Worm (Caenorhabditis elegans): ENCODE results near the gene F08G2.7.

F08G2.7 gene

DNA sequence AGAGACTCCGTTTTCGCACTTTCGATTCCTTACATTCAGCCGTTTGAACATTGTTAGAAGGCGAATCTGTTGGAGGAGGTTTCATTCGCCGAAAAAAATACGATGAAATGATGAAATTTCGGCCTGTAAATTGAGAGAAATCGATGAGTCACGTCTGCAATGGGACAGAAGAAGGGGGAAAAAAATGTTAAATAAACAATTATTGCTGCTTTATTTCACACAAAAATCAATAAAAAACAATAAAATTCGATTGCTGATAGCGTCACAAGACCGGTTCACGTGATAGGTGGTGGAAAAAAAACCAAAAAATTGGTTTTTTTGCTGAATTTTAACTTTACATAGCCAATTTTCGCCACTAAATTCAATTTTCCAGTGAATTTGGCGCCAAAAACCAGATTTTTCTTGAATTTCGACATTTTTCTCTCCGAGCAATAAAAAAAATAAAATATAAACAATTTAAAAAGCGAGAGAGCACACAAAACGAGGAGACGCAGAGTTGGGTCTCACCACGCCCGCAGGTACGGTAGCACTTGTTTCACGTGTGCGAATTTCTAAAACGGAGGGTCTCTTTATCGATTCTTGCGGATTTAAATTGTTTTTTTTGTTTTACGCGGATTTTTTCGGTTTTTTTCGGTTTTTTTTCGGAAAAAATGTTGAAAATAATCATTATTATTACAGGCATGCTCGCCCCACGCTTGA, 31.4 kb upstream of the F08G2.7 start, which contains the start of the genes cup-14 and ndub-8:
cup-14 (minus strand) TSS at position 51 of the 699 bp plus-strand sequence.
ndub-8 (plus strand) TSS at position 679 of the 699 bp plus-strand sequence.
- TF ChIP-seq hnd-1 (tag; optimal IDR thresholded peaks at IDR 0.05) (no peak), tbx-11 (GFP tag; IDR thresholded peaks at IDR 0.05) (no peak), F13C5.2 (tag; optimal IDR thresholded peaks at IDR 0.05) (peak; percentile 58)

DNA sequence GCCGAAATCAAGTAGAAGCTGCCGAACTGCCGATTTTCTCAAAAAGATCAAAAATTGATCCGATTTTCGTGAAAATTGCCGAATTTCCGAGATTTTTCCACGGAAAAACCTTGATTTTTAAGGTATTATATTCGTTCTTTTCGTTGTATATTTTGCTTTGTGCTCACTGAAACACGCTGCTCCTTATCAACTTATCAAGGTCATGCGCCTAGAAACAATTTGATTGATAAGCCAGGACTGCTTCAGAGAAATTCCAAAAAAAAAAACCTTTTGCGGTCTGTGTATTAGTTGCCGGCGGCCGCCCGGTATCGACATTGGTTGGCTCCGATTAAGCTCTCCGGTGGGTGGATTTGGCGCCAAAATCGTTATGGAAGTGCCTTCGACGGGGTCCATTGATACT, 21.5 kb upstream of the F08G2.7 start:
- TF ChIP-seq ama-1 (optimal IDR thresholded peaks at IDR 0.05) (no peak), tbx-37 (GFP tag; conservative IDR thresholded peaks at IDR 0.05) (no peak), flt-1 (GFP tag; IDR thresholded peaks at IDR 0.05) (no peak), aly-1 (tag; optimal IDR thresholded peaks at IDR 0.05) (no peak), tra-4 (tag; optimal IDR thresholded peaks at IDR 0.05) (no peak), pes-1 (GFP tag; IDR thresholded peaks at IDR 0.05) (no peak), sea-1 (GFP tag; conservative IDR thresholded peaks at IDR 0.05) (no peak), hmbx-1 (tag; optimal IDR thresholded peaks at IDR 0.05) (no peak), ceh-13 (GFP tag; optimal IDR thresholded peaks at IDR 0.05) (no peak), ets-7 (tag; optimal IDR thresholded peaks at IDR 0.05) (no peak), F13C5.2 (tag; optimal IDR thresholded peaks at IDR 0.05) (no peak), hmg-4 (GFP tag; optimal IDR thresholded peaks at IDR 0.05) (no peak), hnd-1 (tag; optimal IDR thresholded peaks at IDR 0.05) (no peak), ceh-36 (tag; optimal IDR thresholded peaks at IDR 0.05) (no peak), scrt-1 (GFP tag; IDR thresholded peaks at IDR 0.05) (no peak), B0310.2 (tag; optimal IDR thresholded peaks at IDR 0.05) (no peak), tbx-11 (GFP tag; IDR thresholded peaks at IDR 0.05) (no peak)

DNA sequence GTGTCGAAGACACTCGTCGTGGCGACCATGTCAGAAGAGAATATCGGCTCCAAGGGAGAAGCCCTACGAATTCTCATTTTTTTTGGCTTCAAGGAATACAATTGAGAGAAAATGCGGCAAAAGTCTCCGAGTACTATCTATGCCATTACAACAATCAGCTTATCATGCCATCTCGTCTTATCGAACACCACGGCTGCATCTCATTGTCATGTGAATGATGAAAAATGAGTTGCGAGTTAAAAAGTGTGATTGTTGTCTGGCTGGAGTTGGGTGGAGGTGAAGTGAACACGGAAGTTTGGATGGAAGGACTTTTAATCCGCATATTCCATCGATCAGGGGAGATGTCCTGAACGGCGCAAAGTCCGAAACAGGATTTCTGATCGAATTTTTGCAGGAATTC, 19.9 kb upstream of the F08G2.7 start:
- no peak for TF ChIP-seq tbx-37 (GFP tag; conservative IDR thresholded peaks at IDR 0.05)

DNA sequence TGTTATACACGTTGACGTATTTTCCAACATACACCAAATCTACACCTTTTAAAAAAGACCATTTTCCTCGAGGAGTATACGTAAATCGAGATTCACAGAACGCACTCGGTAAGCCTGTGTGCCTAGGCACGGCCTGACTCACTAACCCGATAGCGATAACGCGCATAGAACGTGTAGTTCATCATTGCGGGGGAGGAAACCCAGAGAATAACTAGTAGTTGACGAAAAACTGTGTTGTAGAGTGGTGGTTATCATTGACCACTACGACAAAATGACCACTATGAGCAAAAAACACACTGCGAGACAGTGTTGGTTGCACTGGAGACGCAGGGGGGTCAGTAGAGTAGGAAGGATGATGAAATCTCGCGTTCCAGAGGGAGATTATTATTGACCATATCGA, 18.9 kb upstream of the F08G2.7 start:
- TF ChIP-seq sea-1 (GFP tag; conservative IDR thresholded peaks at IDR 0.05) = 0 out of 2 replicates have a peak, but pooled peaks have one; percentile 7
- no peak for TF ChIP-seq hnd-1 (tag; optimal IDR thresholded peaks at IDR 0.05)

ce11 chrII:13858352-13858751, 17.4 kb upstream of the F08G2.7 start:
- TF ChIP-seq tbx-37 (GFP tag; conservative IDR thresholded peaks at IDR 0.05) = no peak
- TF ChIP-seq ceh-36 (tag; optimal IDR thresholded peaks at IDR 0.05) = no peak
- no peak for TF ChIP-seq flt-1 (GFP tag; IDR thresholded peaks at IDR 0.05)
- no peak for TF ChIP-seq ets-7 (tag; optimal IDR thresholded peaks at IDR 0.05)
- no peak for TF ChIP-seq tbx-11 (GFP tag; IDR thresholded peaks at IDR 0.05)
- TF ChIP-seq hmg-4 (GFP tag; optimal IDR thresholded peaks at IDR 0.05) = no peak
- no peak for TF ChIP-seq ama-1 (optimal IDR thresholded peaks at IDR 0.05)
- no peak for TF ChIP-seq scrt-1 (GFP tag; IDR thresholded peaks at IDR 0.05)
- TF ChIP-seq aly-1 (tag; optimal IDR thresholded peaks at IDR 0.05) = no peak
- TF ChIP-seq sea-1 (GFP tag; conservative IDR thresholded peaks at IDR 0.05) = no peak
- TF ChIP-seq hnd-1 (tag; optimal IDR thresholded peaks at IDR 0.05) = no peak
- TF ChIP-seq pes-1 (GFP tag; IDR thresholded peaks at IDR 0.05) = no peak
- no peak for TF ChIP-seq B0310.2 (tag; optimal IDR thresholded peaks at IDR 0.05)
- TF ChIP-seq hmbx-1 (tag; optimal IDR thresholded peaks at IDR 0.05) = no peak
- TF ChIP-seq ceh-13 (GFP tag; optimal IDR thresholded peaks at IDR 0.05) = no peak
- TF ChIP-seq tra-4 (tag; optimal IDR thresholded peaks at IDR 0.05) = no peak
- TF ChIP-seq F13C5.2 (tag; optimal IDR thresholded peaks at IDR 0.05) = no peak

DNA sequence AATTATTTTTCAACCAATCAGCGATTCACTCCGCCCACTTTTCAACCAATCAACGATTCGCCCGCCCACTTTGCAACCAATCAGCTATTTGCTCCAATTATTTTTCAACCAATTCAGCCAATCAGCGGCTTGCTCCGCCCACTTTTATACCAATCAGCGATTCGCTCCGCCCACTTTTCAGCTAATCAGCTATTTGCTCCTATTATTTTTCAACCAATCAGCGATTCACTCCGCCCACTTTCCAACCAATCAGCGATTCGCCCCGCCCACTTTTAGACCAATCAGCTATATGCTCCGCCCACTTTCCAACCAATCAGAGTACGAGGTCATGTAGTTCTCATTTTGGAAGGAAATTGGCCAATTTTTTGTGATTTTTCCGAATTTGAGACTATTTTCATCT, 14.4 kb upstream of the F08G2.7 start:
- TF ChIP-seq pes-1 (GFP tag; IDR thresholded peaks at IDR 0.05) = no peak
- TF ChIP-seq aly-1 (tag; optimal IDR thresholded peaks at IDR 0.05) = no peak
- TF ChIP-seq ama-1 (optimal IDR thresholded peaks at IDR 0.05) = no peak
- TF ChIP-seq tbx-11 (GFP tag; IDR thresholded peaks at IDR 0.05) = no peak
- no peak for TF ChIP-seq hmbx-1 (tag; optimal IDR thresholded peaks at IDR 0.05)
- no peak for TF ChIP-seq F13C5.2 (tag; optimal IDR thresholded peaks at IDR 0.05)
- no peak for TF ChIP-seq scrt-1 (GFP tag; IDR thresholded peaks at IDR 0.05)
- TF ChIP-seq ceh-13 (GFP tag; optimal IDR thresholded peaks at IDR 0.05) = no peak
- TF ChIP-seq ets-7 (tag; optimal IDR thresholded peaks at IDR 0.05) = no peak
- TF ChIP-seq sea-1 (GFP tag; conservative IDR thresholded peaks at IDR 0.05) = no peak
- TF ChIP-seq tbx-37 (GFP tag; conservative IDR thresholded peaks at IDR 0.05) = no peak
- no peak for TF ChIP-seq ceh-36 (tag; optimal IDR thresholded peaks at IDR 0.05)
- TF ChIP-seq hnd-1 (tag; optimal IDR thresholded peaks at IDR 0.05) = no peak
- no peak for TF ChIP-seq tra-4 (tag; optimal IDR thresholded peaks at IDR 0.05)
- no peak for TF ChIP-seq hmg-4 (GFP tag; optimal IDR thresholded peaks at IDR 0.05)
- TF ChIP-seq B0310.2 (tag; optimal IDR thresholded peaks at IDR 0.05) = no peak
- TF ChIP-seq flt-1 (GFP tag; IDR thresholded peaks at IDR 0.05) = no peak

ce11 chrII:13852004-13852403, 11.0 kb upstream of the F08G2.7 start, which contains the start of gene F08G2.8:
Gene F08G2.8 (plus strand): TSS chrII:13852304.
- TF ChIP-seq F13C5.2 (tag; optimal IDR thresholded peaks at IDR 0.05) (no peak), B0310.2 (tag; optimal IDR thresholded peaks at IDR 0.05) (no peak), ets-7 (tag; optimal IDR thresholded peaks at IDR 0.05) (no peak), tbx-37 (GFP tag; conservative IDR thresholded peaks at IDR 0.05) (no peak), ceh-36 (tag; optimal IDR thresholded peaks at IDR 0.05) (no peak), hnd-1 (tag; optimal IDR thresholded peaks at IDR 0.05) (no peak), tbx-11 (GFP tag; IDR thresholded peaks at IDR 0.05) (no peak), hmg-4 (GFP tag; optimal IDR thresholded peaks at IDR 0.05) (no peak)

DNA sequence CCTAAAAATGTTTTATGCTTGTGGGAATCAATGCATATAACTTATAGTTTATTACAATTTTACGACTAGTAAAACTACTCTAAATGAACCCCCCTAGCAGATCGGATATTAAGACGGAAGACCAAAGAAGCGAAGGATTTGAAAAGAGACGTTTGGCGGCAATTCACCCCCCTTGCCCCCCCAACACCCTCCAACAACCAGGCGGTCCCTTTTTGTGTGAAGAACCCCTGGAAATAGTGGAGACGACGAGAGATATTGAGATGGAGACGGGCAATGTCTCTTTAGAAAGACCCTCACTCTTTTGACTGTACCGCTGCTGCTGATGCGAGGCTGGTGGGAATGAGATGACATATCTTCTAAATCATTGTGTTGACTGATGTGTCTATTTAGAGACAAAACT, 6.4 kb upstream of the F08G2.7 start:
- TF ChIP-seq tra-4 (tag; optimal IDR thresholded peaks at IDR 0.05) (no peak), ceh-13 (GFP tag; optimal IDR thresholded peaks at IDR 0.05) (no peak), tbx-37 (GFP tag; conservative IDR thresholded peaks at IDR 0.05) (no peak), tbx-11 (GFP tag; IDR thresholded peaks at IDR 0.05) (no peak), scrt-1 (GFP tag; IDR thresholded peaks at IDR 0.05) (no peak), hnd-1 (tag; optimal IDR thresholded peaks at IDR 0.05) (no peak), aly-1 (tag; optimal IDR thresholded peaks at IDR 0.05) (no peak), F13C5.2 (tag; optimal IDR thresholded peaks at IDR 0.05) (no peak), ama-1 (optimal IDR thresholded peaks at IDR 0.05) (no peak), hmg-4 (GFP tag; optimal IDR thresholded peaks at IDR 0.05) (peak; percentile 66), ets-7 (tag; optimal IDR thresholded peaks at IDR 0.05) (no peak), ceh-36 (tag; optimal IDR thresholded peaks at IDR 0.05) (no peak), flt-1 (GFP tag; IDR thresholded peaks at IDR 0.05) (peak; percentile 41; the same call in 1 of the 2 replicates), pes-1 (GFP tag; IDR thresholded peaks at IDR 0.05) (no peak), B0310.2 (tag; optimal IDR thresholded peaks at IDR 0.05) (no peak), sea-1 (GFP tag; conservative IDR thresholded peaks at IDR 0.05) (no peak), hmbx-1 (tag; optimal IDR thresholded peaks at IDR 0.05) (no peak)
